Worm (Caenorhabditis elegans) whole organism, L1 larva: ENCODE data around the gene W09G10.9.

Experiments
- blmp-1 ChIP-seq: fragments of 150-350 bp; optimal IDR thresholded peaks from 2 replicates; lab custom pipeline; 2014; ENCODE audit warnings: missing biosample characterization, missing genetic modification characterization
- dpl-1 ChIP-seq, 3 experiments: fragments of 150-350 bp in 2 of 3; sonication (generic microtip) in 1 of 3; optimal IDR thresholded peaks; 2 replicates each; lab custom pipeline; 2014 to 2017; ENCODE audit warnings: missing biosample characterization in 3 of 3, missing genetic modification characterization in 3 of 3, missing genetic modification reagents in 3 of 3
- hlh-4 ChIP-seq: sonication (generic microtip); optimal IDR thresholded peaks from 2 replicates; lab custom pipeline; 2016; ENCODE audit warnings: mild to moderate bottlenecking, missing genetic modification characterization, missing compliant biosample characterization
- lin-14 ChIP-seq: fragments of 200-800 bp; sonication (Bioruptor generic); optimal IDR thresholded peaks from 2 replicates; lab custom pipeline; 2018; ENCODE audit warnings: mild to moderate bottlenecking, missing genetic modification characterization, moderate library complexity, missing compliant biosample characterization
- nhr-237 ChIP-seq: fragments of 150-350 bp; optimal IDR thresholded peaks from 2 replicates; lab custom pipeline; 2014; ENCODE audit warnings: missing biosample characterization, missing genetic modification characterization
- rnt-1 ChIP-seq: sonication (generic microtip); optimal IDR thresholded peaks from 2 replicates; lab custom pipeline; 2016; ENCODE audit warnings: mild to moderate bottlenecking, missing genetic modification characterization, moderate library complexity, missing compliant biosample characterization
- snu-23 ChIP-seq: sonication (generic microtip); optimal IDR thresholded peaks from 2 replicates; lab custom pipeline; 2016; ENCODE audit warnings: missing genetic modification characterization, missing compliant biosample characterization
- tbx-2 ChIP-seq: sonication (generic microtip); optimal IDR thresholded peaks from 2 replicates; lab custom pipeline; 2016; ENCODE audit warnings: missing genetic modification characterization, missing compliant biosample characterization
- ztf-11 ChIP-seq, 2 experiments: sonication (generic microtip); optimal IDR thresholded peaks; 2 replicates each; lab custom pipeline; 2016 to 2017; ENCODE audit warnings: missing genetic modification characterization in 2 of 2, missing biosample characterization in 1 of 2, missing compliant biosample characterization in 1 of 2

ce11 chrII:3560592-3560991, 39.0 kb downstream of the W09G10.9 start, which contains the start of gene W10G11.1:
- TF ChIP-seq dpl-1 (GFP tag; optimal IDR thresholded peaks at IDR 0.05; lab: Kevin White, UChicago) (no peak), tbx-2 (no peak), snu-23 (no peak), rnt-1 (no peak), blmp-1 (tag; lab: Kevin White, UChicago) (no peak), lin-14 (no peak), ztf-11 (tag; optimal IDR thresholded peaks at IDR 0.05; lab: Kevin White, UChicago) (no peak), hlh-4 (tag; lab: Kevin White, UChicago) (no peak), nhr-237 (tag; lab: Kevin White, UChicago) (no peak)
